Fruit fly (Drosophila melanogaster) whole organism, embryonic: ENCODE data around the gene CG13623.

Source experiments
- Antp ChIP-seq: fragments of 200-800 bp; sonication (Bioruptor generic); optimal IDR thresholded peaks from 3 replicates; lab custom pipeline; 2016; ENCODE audit warnings: missing biosample characterization, missing genetic modification characterization
- CG10565 ChIP-seq: fragments of 200-800 bp; sonication (Bioruptor generic); optimal IDR thresholded peaks from 3 replicates; lab custom pipeline; 2016; ENCODE audit warnings: missing biosample characterization, mild to moderate bottlenecking, missing genetic modification characterization
- CG12391 ChIP-seq: fragments of 200-800 bp; sonication (Bioruptor generic); optimal IDR thresholded peaks from 3 replicates; lab custom pipeline; 2018; ENCODE audit warnings: missing biosample characterization, mild to moderate bottlenecking, missing genetic modification characterization, moderate library complexity
- CG17186 ChIP-seq: fragments of 200-800 bp; sonication (Bioruptor generic); optimal IDR thresholded peaks from 3 replicates; lab custom pipeline; 2017; ENCODE audit warnings: missing biosample characterization, missing genetic modification reagents, missing genetic modification characterization
- CG17612 ChIP-seq: fragments of 200-800 bp; sonication (Bioruptor generic); IDR thresholded peaks from 2 replicates; pipeline ENCODE4 v1.3.6; 2022; ENCODE audit warnings: missing biosample characterization, missing genetic modification characterization
- CG1832 ChIP-seq: fragments of 200-800 bp; sonication (Bioruptor generic); optimal IDR thresholded peaks from 2 replicates; lab custom pipeline; 2017; ENCODE audit warnings: missing biosample characterization, mild to moderate bottlenecking, missing genetic modification characterization, inconsistent platforms
- CG2116 ChIP-seq: fragments of 200-800 bp; sonication (Bioruptor generic); optimal IDR thresholded peaks from 3 replicates; lab custom pipeline; 2018; ENCODE audit warnings: missing biosample characterization, mild to moderate bottlenecking, missing genetic modification characterization
- CG2120 ChIP-seq: fragments of 200-800 bp; sonication (Bioruptor generic); optimal IDR thresholded peaks from 3 replicates; lab custom pipeline; 2016; ENCODE audit warnings: missing biosample characterization, missing genetic modification characterization
- CG2199 ChIP-seq: fragments of 200-800 bp; sonication (Bioruptor generic); IDR thresholded peaks from 3 replicates; pipeline ENCODE4 v1.3.6; 2022; ENCODE audit warnings: missing biosample characterization, missing genetic modification characterization
- CG33213 ChIP-seq: fragments of 200-800 bp; sonication (Bioruptor generic); optimal IDR thresholded peaks from 3 replicates; lab custom pipeline; 2016; ENCODE audit warnings: missing biosample characterization, missing genetic modification characterization
- CG3407 ChIP-seq: fragments of 200-800 bp; sonication (Bioruptor generic); optimal IDR thresholded peaks from 2 replicates; lab custom pipeline; 2018; ENCODE audit warnings: missing biosample characterization, mild to moderate bottlenecking, missing genetic modification characterization
- CG34224 ChIP-seq: fragments of 200-800 bp; sonication (Bioruptor generic); IDR thresholded peaks from 3 replicates; pipeline ENCODE4 v1.3.6; 2022; ENCODE audit warnings: missing biosample characterization, missing genetic modification characterization; ENCODE audit not compliant: partially characterized antibody
- CG3847 ChIP-seq: fragments of 200-800 bp; sonication (Bioruptor generic); IDR thresholded peaks from 2 replicates; pipeline ENCODE4 v1.3.6; 2022; ENCODE audit warnings: missing biosample characterization, missing genetic modification characterization
- CG43689 ChIP-seq: fragments of 200-800 bp; sonication (Bioruptor generic); IDR thresholded peaks from 2 replicates; pipeline ENCODE4 v1.3.6; 2022; ENCODE audit warnings: missing biosample characterization, missing genetic modification characterization
- CG4404 ChIP-seq: fragments of 200-800 bp; sonication (Bioruptor generic); IDR thresholded peaks from 2 replicates; pipeline ENCODE4 v1.3.6; 2022; ENCODE audit warnings: missing biosample characterization, missing genetic modification characterization
- CG5953 ChIP-seq: fragments of 200-800 bp; sonication (Bioruptor generic); IDR thresholded peaks from 2 replicates; pipeline ENCODE4 v1.3.6; 2022; ENCODE audit warnings: missing biosample characterization, missing genetic modification characterization
- CG6254 ChIP-seq: fragments of 200-800 bp; sonication (Bioruptor generic); optimal IDR thresholded peaks from 3 replicates; lab custom pipeline; 2017; ENCODE audit warnings: mild to moderate bottlenecking, missing biosample characterization, missing genetic modification reagents, missing genetic modification characterization
- CG6683 ChIP-seq: fragments of 200-800 bp; sonication (Bioruptor generic); optimal IDR thresholded peaks from 2 replicates; lab custom pipeline; 2017; ENCODE audit warnings: missing biosample characterization, mild to moderate bottlenecking, missing genetic modification characterization, missing genetic modification reagents
- CG6791 ChIP-seq: fragments of 200-800 bp; sonication (Bioruptor generic); IDR thresholded peaks from 3 replicates; pipeline ENCODE4 v1.3.6; 2022; ENCODE audit warnings: missing biosample characterization, missing genetic modification characterization; ENCODE audit not compliant: partially characterized antibody
- Dll ChIP-seq: fragments of 200-800 bp; sonication (Bioruptor generic); IDR thresholded peaks from 4 replicates; pipeline ENCODE4 v1.3.6; 2022; ENCODE audit warnings: missing biosample characterization, missing genetic modification characterization; ENCODE audit not compliant: partially characterized antibody
- Dp ChIP-seq: fragments of 200-800 bp; sonication (Bioruptor generic); optimal IDR thresholded peaks from 2 replicates; lab custom pipeline; 2018; ENCODE audit warnings: missing biosample characterization, mild to moderate bottlenecking, missing genetic modification characterization, moderate library complexity
- Dref ChIP-seq: fragments of 200-800 bp; sonication (Bioruptor generic); IDR thresholded peaks from 2 replicates; pipeline ENCODE4 v1.3.6; 2022; ENCODE audit warnings: missing biosample characterization, missing genetic modification characterization
- E2f2 ChIP-seq: fragments of 200-800 bp; sonication (Bioruptor generic); IDR thresholded peaks from 2 replicates; pipeline ENCODE4 v1.3.6; 2022; ENCODE audit warnings: missing biosample characterization, missing genetic modification characterization
- Ets65A ChIP-seq: fragments of 200-800 bp; sonication (Bioruptor generic); peaks from one replicate; lab custom pipeline; 2016; ENCODE audit warnings: missing biosample characterization, missing genetic modification characterization
- Fer3 ChIP-seq: fragments of 200-800 bp; sonication (Bioruptor generic); optimal IDR thresholded peaks from 2 replicates; lab custom pipeline; 2018; ENCODE audit warnings: missing biosample characterization, mild to moderate bottlenecking, missing genetic modification characterization, moderate library complexity
- Neu2 ChIP-seq: fragments of 200-800 bp; sonication (Bioruptor generic); optimal IDR thresholded peaks from 3 replicates; lab custom pipeline; 2016; ENCODE audit warnings: missing biosample characterization, missing genetic modification characterization, borderline replicate concordance
- Ptx1 ChIP-seq: fragments of 200-800 bp; sonication (Bioruptor generic); IDR thresholded peaks from 2 replicates; pipeline ENCODE4 v1.3.6; 2022; ENCODE audit warnings: missing biosample characterization, missing genetic modification characterization
- Rx ChIP-seq: fragments of 200-800 bp; sonication (Bioruptor generic); IDR thresholded peaks from 2 replicates; pipeline ENCODE4 v1.3.6; 2022; ENCODE audit warnings: missing biosample characterization, missing genetic modification characterization
- Trl ChIP-seq, 3 experiments: fragments of >200 bp in 2 of 3; fragments of 200-800 bp in 1 of 3; sonication (Bioruptor generic) in 1 of 3; optimal IDR thresholded peaks; 2 replicates in 1 of 3; 3 replicates in 2 of 3; lab custom pipeline; 2016 to 2017; ENCODE audit warnings: missing biosample characterization in 1 of 3, missing genetic modification characterization in 1 of 3
- abd-A ChIP-seq: fragments of 200-800 bp; sonication (Bioruptor generic); optimal IDR thresholded peaks from 3 replicates; lab custom pipeline; 2019; ENCODE audit warnings: missing biosample characterization, mild to moderate bottlenecking, missing genetic modification characterization, moderate library complexity
- bbx ChIP-seq: fragments of 200-800 bp; sonication (Bioruptor generic); IDR thresholded peaks from 2 replicates; pipeline ENCODE4 v1.3.6; 2022; ENCODE audit warnings: missing biosample characterization, missing genetic modification characterization; ENCODE audit not compliant: partially characterized antibody
- ewg ChIP-seq: fragments of 200-800 bp; sonication (Bioruptor generic); optimal IDR thresholded peaks from 3 replicates; lab custom pipeline; 2017; ENCODE audit warnings: mild to moderate bottlenecking, missing biosample characterization, missing genetic modification reagents, missing genetic modification characterization
- hbn ChIP-seq: fragments of 200-800 bp; sonication (Bioruptor generic); IDR thresholded peaks from 2 replicates; pipeline ENCODE4 v1.3.6; 2022; ENCODE audit warnings: missing biosample characterization, missing genetic modification characterization; ENCODE audit not compliant: partially characterized antibody
- mam ChIP-seq: fragments of 200-800 bp; sonication (Bioruptor generic); optimal IDR thresholded peaks from 3 replicates; lab custom pipeline; 2016; ENCODE audit warnings: missing biosample characterization, missing genetic modification characterization
- nerfin-1 ChIP-seq: fragments of 200-800 bp; sonication (Bioruptor generic); optimal IDR thresholded peaks from 3 replicates; lab custom pipeline; 2019; ENCODE audit warnings: missing biosample characterization, mild to moderate bottlenecking, missing genetic modification characterization, moderate library complexity
- nmo ChIP-seq: fragments of 200-800 bp; sonication (Bioruptor generic); optimal IDR thresholded peaks from 2 replicates; lab custom pipeline; 2018; ENCODE audit warnings: missing biosample characterization, mild to moderate bottlenecking, missing genetic modification characterization, moderate library complexity
- pzg ChIP-seq: fragments of 200-800 bp; sonication (Bioruptor generic); optimal IDR thresholded peaks from 3 replicates; lab custom pipeline; 2018; ENCODE audit warnings: missing biosample characterization, mild to moderate bottlenecking, missing genetic modification characterization, moderate library complexity
- sd ChIP-seq: fragments of 200-800 bp; sonication (Bioruptor generic); optimal IDR thresholded peaks from 3 replicates; lab custom pipeline; 2018; ENCODE audit warnings: missing biosample characterization, mild to moderate bottlenecking, missing genetic modification characterization, moderate library complexity
- sens ChIP-seq: fragments of 200-800 bp; sonication (Bioruptor generic); peaks from one replicate; lab custom pipeline; 2016; ENCODE audit warnings: missing biosample characterization, missing genetic modification characterization
- slbo ChIP-seq: fragments of 200-800 bp; sonication (Bioruptor generic); IDR thresholded peaks from 2 replicates; pipeline ENCODE4 v1.3.6; 2022; ENCODE audit warnings: missing biosample characterization, missing genetic modification characterization
- tll ChIP-seq, 2 experiments: fragments of 200-800 bp in 1 of 2; fragments of >200 bp in 1 of 2; sonication (Bioruptor generic) in 1 of 2; optimal IDR thresholded peaks; 2 replicates each; lab custom pipeline; 2017 to 2019; ENCODE audit warnings: missing biosample characterization in 2 of 2, missing genetic modification characterization in 2 of 2, mild to moderate bottlenecking in 1 of 2, moderate library complexity in 1 of 2
- wdn ChIP-seq: fragments of 200-800 bp; sonication (Bioruptor generic); IDR thresholded peaks from 2 replicates; pipeline ENCODE4 v1.3.6; 2022; ENCODE audit warnings: missing biosample characterization, missing genetic modification characterization
- zfh1 ChIP-seq: fragments of 200-800 bp; sonication (Bioruptor generic); IDR thresholded peaks from 3 replicates; pipeline ENCODE4 v1.3.6; 2022; ENCODE audit warnings: missing biosample characterization, missing genetic modification characterization

Gene CG13623

DNA sequence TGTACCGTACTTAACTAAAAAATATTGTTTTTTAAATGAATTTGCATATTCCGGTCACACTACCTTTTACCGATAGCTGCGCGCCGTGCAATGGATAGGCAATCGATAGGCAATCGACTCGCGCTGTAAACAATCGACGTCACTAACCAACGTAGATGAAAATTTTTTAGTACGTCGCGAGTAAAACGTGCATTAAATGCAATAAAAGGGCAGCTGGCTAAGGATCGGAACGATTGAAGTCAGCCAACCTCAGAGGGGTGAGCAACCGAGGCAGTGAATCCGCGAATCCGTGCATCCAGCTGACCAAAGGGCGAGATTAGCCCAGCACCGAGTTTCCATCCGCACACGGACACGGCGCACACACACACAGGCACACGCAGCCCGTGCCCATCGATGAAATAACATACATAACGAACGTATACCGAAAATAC, 12.2 kb downstream of the CG13623 start, which contains the start of gene Pp1alpha-96A (continued):
- TF ChIP-seq CG43689 = no peak
- TF ChIP-seq Ptx1 (GFP tag; lab: Robert Waterston, UW) = no peak
- peak; percentile 40; the same call in 1 of the 3 replicates for TF ChIP-seq zfh1 (GFP tag; lab: Robert Waterston, UW)
- TF ChIP-seq sens (GFP tag; lab: Kevin White, UChicago) = peak; percentile 45
- peak; percentile 84 for TF ChIP-seq hbn (GFP tag; lab: Robert Waterston, UW)
- no peak for TF ChIP-seq CG3407 (GFP tag; lab: Kevin White, UChicago)
- no peak for TF ChIP-seq CG5953 (GFP tag; lab: Robert Waterston, UW)
- no peak for TF ChIP-seq CG2199
- peak; percentile 85 for TF ChIP-seq Neu2 (GFP tag; lab: Kevin White, UChicago)
- peak; percentile 24 for TF ChIP-seq mam (GFP tag; lab: Kevin White, UChicago)
- TF ChIP-seq wdn (GFP tag; lab: Robert Waterston, UW) = no peak
- no peak for TF ChIP-seq Trl (optimal IDR thresholded peaks at IDR 0.05; lab: Kevin White, UChicago)
- peak; percentile 32 for TF ChIP-seq Trl (GFP tag; optimal IDR thresholded peaks at IDR 0.05; lab: Kevin White, UChicago)
- peak; percentile 83 for TF ChIP-seq pzg (GFP tag; lab: Kevin White, UChicago)
- TF ChIP-seq CG34224 (GFP tag; lab: Robert Waterston, UW) = peak; percentile 82
- peak; percentile 86 for TF ChIP-seq Dll (GFP tag; lab: Robert Waterston, UW)
- TF ChIP-seq CG6791 (GFP tag; lab: Robert Waterston, UW) = peak; percentile 91
- no peak for TF ChIP-seq CG6683 (GFP tag; lab: Kevin White, UChicago)
- TF ChIP-seq CG2120 = peak; percentile 26
- peak; percentile 27; the same call in 1 of the 2 replicates for TF ChIP-seq slbo
- peak; percentile 16 for TF ChIP-seq CG33213 (GFP tag; lab: Kevin White, UChicago)
- TF ChIP-seq CG3847 = peak; percentile 47; the same call in 1 of the 2 replicates

dm6 chr3R:24514652-24515328, 15.6 kb downstream of the CG13623 start, which contains the start of the genes nAChRbeta2 and DZIP1:
Gene nAChRbeta2 (minus strand): TSS chr3R:24515106.
Gene DZIP1 (plus strand): TSS chr3R:24515278.
- TF ChIP-seq Neu2 (GFP tag; lab: Kevin White, UChicago) = no peak
- TF ChIP-seq nerfin-1 (tag; lab: Kevin White, UChicago) = peak; percentile 97
- no peak for TF ChIP-seq Fer3 (tag; lab: Kevin White, UChicago)
- peak; percentile 61 for TF ChIP-seq sd (tag; lab: Kevin White, UChicago)
- no peak for TF ChIP-seq Rx (GFP tag; lab: Robert Waterston, UW)
- peak; percentile 10 for TF ChIP-seq Ets65A (GFP tag; lab: Kevin White, UChicago)
- TF ChIP-seq Antp (GFP tag; lab: Kevin White, UChicago) = no peak
- TF ChIP-seq Dref = 0 out of 2 replicates have a peak, but pooled peaks have one; percentile 28
- no peak for TF ChIP-seq CG2120
- 0 out of 2 replicates have a peak, but pooled peaks have one; percentile 30 for TF ChIP-seq bbx (GFP tag; lab: Robert Waterston, UW)
- peak; percentile 27; the same call in 1 of the 2 replicates for TF ChIP-seq E2f2 (GFP tag; lab: Robert Waterston, UW)
- no peak for TF ChIP-seq CG17612 (GFP tag; lab: Robert Waterston, UW)
- peak; percentile 26 for TF ChIP-seq nmo
- TF ChIP-seq CG4404 (GFP tag; lab: Robert Waterston, UW) = no peak
- TF ChIP-seq Dp (GFP tag; lab: Kevin White, UChicago) = peak; percentile 28
- no peak for TF ChIP-seq abd-A (tag; lab: Kevin White, UChicago)
- TF ChIP-seq pzg (GFP tag; lab: Kevin White, UChicago) = peak; percentile 4
- TF ChIP-seq CG12391 (tag; lab: Kevin White, UChicago) = no peak
- no peak for TF ChIP-seq CG1832 (GFP tag; lab: Kevin White, UChicago)
- peak; percentile 21 to 34 for TF ChIP-seq Trl (optimal IDR thresholded peaks at IDR 0.05; lab: Kevin White, UChicago)
- no peak for TF ChIP-seq Trl (GFP tag; optimal IDR thresholded peaks at IDR 0.05; lab: Kevin White, UChicago)
- TF ChIP-seq CG6254 = no peak
- peak; percentile 4 for TF ChIP-seq CG2116 (GFP tag; lab: Kevin White, UChicago)
- peak; percentile 86 for TF ChIP-seq ewg (GFP tag; lab: Kevin White, UChicago)
- TF ChIP-seq CG10565 (GFP tag; lab: Kevin White, UChicago) = no peak
- no peak for TF ChIP-seq tll (GFP tag; optimal IDR thresholded peaks at IDR 0.05; lab: Kevin White, UChicago)
- no peak for TF ChIP-seq CG17186 (GFP tag; lab: Kevin White, UChicago)
- TF ChIP-seq, all 482 proteins: peak for 12
